Fruit fly (Drosophila melanogaster) whole organism, embryonic: ENCODE measurements around the gene Tsp97E.

Experiments used
- ATbp ChIP-seq: fragments of 200-800 bp; sonication (Bioruptor generic); optimal IDR thresholded peaks from 2 replicates; lab custom pipeline; 2017; ENCODE audit warnings: missing biosample characterization, mild to moderate bottlenecking, missing genetic modification characterization, missing genetic modification reagents
- Atf6 ChIP-seq: fragments of 200-800 bp; sonication (Bioruptor generic); IDR thresholded peaks from 2 replicates; pipeline ENCODE4 v1.3.6; 2022; ENCODE audit warnings: missing biosample characterization, missing genetic modification characterization
- Bdp1 ChIP-seq: fragments of 200-800 bp; sonication (Bioruptor generic); optimal IDR thresholded peaks from 3 replicates; lab custom pipeline; 2016; ENCODE audit warnings: missing biosample characterization, missing genetic modification characterization
- Blimp-1 ChIP-seq: fragments of 200-800 bp; sonication (Bioruptor generic); optimal IDR thresholded peaks from 3 replicates; lab custom pipeline; 2018; ENCODE audit warnings: missing biosample characterization, missing genetic modification characterization, mild to moderate bottlenecking, moderate library complexity, missing genetic modification reagents
- CG10321 ChIP-seq: fragments of 200-800 bp; sonication (Bioruptor generic); IDR thresholded peaks from 2 replicates; pipeline ENCODE4 v1.3.6; 2022; ENCODE audit warnings: missing biosample characterization, missing genetic modification characterization
- CG11085 ChIP-seq: fragments of 200-800 bp; sonication (Bioruptor generic); IDR thresholded peaks from 2 replicates; pipeline ENCODE4 v1.3.6; 2022; ENCODE audit warnings: missing biosample characterization, missing genetic modification characterization
- CG11247 ChIP-seq: fragments of 200-800 bp; sonication (Bioruptor generic); IDR thresholded peaks from 2 replicates; pipeline ENCODE4 v1.3.6; 2022; ENCODE audit warnings: missing biosample characterization, missing genetic modification characterization
- CG12155 ChIP-seq: fragments of 200-800 bp; sonication (Bioruptor generic); optimal IDR thresholded peaks from 3 replicates; lab custom pipeline; 2016; ENCODE audit warnings: missing biosample characterization, missing genetic modification characterization
- CG14965 ChIP-seq: fragments of 200-800 bp; sonication (Bioruptor generic); optimal IDR thresholded peaks from 2 replicates; lab custom pipeline; 2016; ENCODE audit warnings: missing biosample characterization, missing genetic modification characterization, borderline replicate concordance
- CG15073 ChIP-seq: fragments of 200-800 bp; sonication (Bioruptor generic); optimal IDR thresholded peaks from 2 replicates; lab custom pipeline; 2016; ENCODE audit warnings: missing biosample characterization, missing genetic modification characterization
- CG18011 ChIP-seq: fragments of 200-800 bp; sonication (Bioruptor generic); optimal IDR thresholded peaks from 2 replicates; lab custom pipeline; 2017; ENCODE audit warnings: missing biosample characterization, missing genetic modification characterization, mild to moderate bottlenecking, moderate library complexity, missing genotype
- CG2129 ChIP-seq: fragments of 200-800 bp; sonication (Bioruptor generic); IDR thresholded peaks from 2 replicates; pipeline ENCODE4 v1.3.6; 2022; ENCODE audit warnings: missing biosample characterization, missing genetic modification characterization; ENCODE audit not compliant: partially characterized antibody
- CG30403 ChIP-seq: fragments of 200-800 bp; sonication (Bioruptor generic); optimal IDR thresholded peaks from 3 replicates; lab custom pipeline; 2016; ENCODE audit warnings: missing biosample characterization, missing genetic modification characterization
- CG31365 ChIP-seq: fragments of 200-800 bp; sonication (Bioruptor generic); optimal IDR thresholded peaks from 2 replicates; lab custom pipeline; 2018; ENCODE audit warnings: missing biosample characterization, mild to moderate bottlenecking, missing genetic modification characterization
- CG32767 ChIP-seq: fragments of 200-800 bp; sonication (Bioruptor generic); IDR thresholded peaks from 2 replicates; pipeline ENCODE4 v1.3.6; 2022; ENCODE audit warnings: missing biosample characterization, missing genetic modification characterization
- CG34422 ChIP-seq: fragments of 200-800 bp; sonication (Bioruptor generic); IDR thresholded peaks from 3 replicates; pipeline ENCODE4 v1.3.6; 2022; ENCODE audit warnings: missing biosample characterization, missing genetic modification characterization
- CG3847 ChIP-seq: fragments of 200-800 bp; sonication (Bioruptor generic); IDR thresholded peaks from 2 replicates; pipeline ENCODE4 v1.3.6; 2022; ENCODE audit warnings: missing biosample characterization, missing genetic modification characterization
- CG7786 ChIP-seq: fragments of 200-800 bp; sonication (Bioruptor generic); optimal IDR thresholded peaks from 2 replicates; lab custom pipeline; 2016; ENCODE audit warnings: missing biosample characterization, missing genetic modification characterization
- CG8765 ChIP-seq: fragments of 200-800 bp; sonication (Bioruptor generic); IDR thresholded peaks from 2 replicates; pipeline ENCODE4 v1.3.6; 2022; ENCODE audit warnings: missing biosample characterization, missing genetic modification characterization
- CG9215 ChIP-seq: fragments of 200-800 bp; sonication (Bioruptor generic); IDR thresholded peaks from 2 replicates; pipeline ENCODE4 v1.3.6; 2022; ENCODE audit warnings: missing biosample characterization, missing genetic modification characterization
- Dll ChIP-seq: fragments of 200-800 bp; sonication (Bioruptor generic); IDR thresholded peaks from 4 replicates; pipeline ENCODE4 v1.3.6; 2022; ENCODE audit warnings: missing biosample characterization, missing genetic modification characterization; ENCODE audit not compliant: partially characterized antibody
- Doc2 ChIP-seq: fragments of 200-800 bp; sonication (Bioruptor generic); IDR thresholded peaks from 2 replicates; pipeline ENCODE4 v1.3.6; 2022; ENCODE audit warnings: missing biosample characterization, missing genetic modification characterization
- E2f2 ChIP-seq: fragments of 200-800 bp; sonication (Bioruptor generic); IDR thresholded peaks from 2 replicates; pipeline ENCODE4 v1.3.6; 2022; ENCODE audit warnings: missing biosample characterization, missing genetic modification characterization
- Hand ChIP-seq: fragments of 200-800 bp; sonication (Bioruptor generic); optimal IDR thresholded peaks from 2 replicates; lab custom pipeline; 2017; ENCODE audit warnings: mild to moderate bottlenecking, missing biosample characterization, missing genetic modification reagents, missing genetic modification characterization
- Jarid2 ChIP-seq: fragments of 200-800 bp; sonication (Bioruptor generic); optimal IDR thresholded peaks from 3 replicates; lab custom pipeline; 2017; ENCODE audit warnings: mild to moderate bottlenecking, missing biosample characterization, missing genetic modification reagents, missing genetic modification characterization
- Meics ChIP-seq: fragments of 200-800 bp; sonication (Bioruptor generic); optimal IDR thresholded peaks from 2 replicates; lab custom pipeline; 2017; ENCODE audit warnings: missing biosample characterization, mild to moderate bottlenecking, missing genetic modification characterization
- NC2β ChIP-seq: fragments of 200-800 bp; sonication (Bioruptor generic); optimal IDR thresholded peaks from 2 replicates; lab custom pipeline; 2016; ENCODE audit warnings: missing biosample characterization, missing genetic modification characterization
- Neu2 ChIP-seq: fragments of 200-800 bp; sonication (Bioruptor generic); optimal IDR thresholded peaks from 3 replicates; lab custom pipeline; 2016; ENCODE audit warnings: missing biosample characterization, missing genetic modification characterization, borderline replicate concordance
- Poxn ChIP-seq: fragments of 200-800 bp; sonication (Bioruptor generic); IDR thresholded peaks from 2 replicates; pipeline ENCODE4 v1.3.6; 2022; ENCODE audit warnings: missing biosample characterization, missing genetic modification characterization
- Ravus ChIP-seq: fragments of 200-800 bp; sonication (Bioruptor generic); IDR thresholded peaks from 2 replicates; pipeline ENCODE4 v1.3.6; 2022; ENCODE audit warnings: missing biosample characterization, missing genetic modification characterization
- Rfx ChIP-seq: fragments of 200-800 bp; sonication (Bioruptor generic); IDR thresholded peaks from 2 replicates; pipeline ENCODE4 v1.3.6; 2022; ENCODE audit warnings: missing biosample characterization, missing genetic modification characterization
- Rx ChIP-seq: fragments of 200-800 bp; sonication (Bioruptor generic); IDR thresholded peaks from 2 replicates; pipeline ENCODE4 v1.3.6; 2022; ENCODE audit warnings: missing biosample characterization, missing genetic modification characterization
- Sin3A ChIP-seq: fragments of >200 bp; optimal IDR thresholded peaks from 2 replicates; lab custom pipeline; 2018
- Six4 ChIP-seq: fragments of 200-800 bp; sonication (Bioruptor generic); optimal IDR thresholded peaks from 2 replicates; lab custom pipeline; 2016; ENCODE audit warnings: missing biosample characterization, missing genetic modification characterization
- Trl ChIP-seq, 3 experiments: fragments of >200 bp in 2 of 3; fragments of 200-800 bp in 1 of 3; sonication (Bioruptor generic) in 1 of 3; optimal IDR thresholded peaks; 2 replicates in 1 of 3; 3 replicates in 2 of 3; lab custom pipeline; 2016 to 2017; ENCODE audit warnings: missing biosample characterization in 1 of 3, missing genetic modification characterization in 1 of 3
- bigmax ChIP-seq: fragments of 200-800 bp; sonication (Bioruptor generic); optimal IDR thresholded peaks from 2 replicates; lab custom pipeline; 2018; ENCODE audit warnings: missing biosample characterization, mild to moderate bottlenecking, missing genetic modification characterization
- br ChIP-seq: fragments of >200 bp; optimal IDR thresholded peaks from 2 replicates; lab custom pipeline; 2017
- chif ChIP-seq, 2 experiments: fragments of 200-800 bp; sonication (Bioruptor generic); optimal IDR thresholded peaks; 3 replicates each; lab custom pipeline; 2016; ENCODE audit warnings: missing biosample characterization in 2 of 2, missing genetic modification characterization in 2 of 2
- chm ChIP-seq: fragments of 200-800 bp; sonication (Bioruptor generic); IDR thresholded peaks from 2 replicates; pipeline ENCODE4 v1.3.6; 2022; ENCODE audit warnings: missing biosample characterization, missing genetic modification characterization
- croc ChIP-seq: fragments of 200-800 bp; sonication (Bioruptor generic); conservative IDR thresholded peaks from 3 replicates; pipeline ENCODE4 v1.3.6; 2022; ENCODE audit warnings: missing biosample characterization, missing genetic modification characterization
- crol ChIP-seq: fragments of 200-800 bp; sonication (Bioruptor generic); IDR thresholded peaks from 2 replicates; pipeline ENCODE4 v1.3.6; 2022; ENCODE audit warnings: missing biosample characterization, missing genetic modification characterization
- eve ChIP-seq, 2 experiments: fragments of >200 bp; optimal IDR thresholded peaks; 2 replicates each; lab custom pipeline; 2017; ENCODE audit warnings: missing biosample characterization in 2 of 2, missing genetic modification characterization in 2 of 2
- gcm ChIP-seq: fragments of 200-800 bp; sonication (Bioruptor generic); optimal IDR thresholded peaks from 2 replicates; lab custom pipeline; 2019; ENCODE audit warnings: missing biosample characterization, mild to moderate bottlenecking, missing genetic modification characterization, moderate library complexity
- ind ChIP-seq: fragments of 200-800 bp; sonication (Bioruptor generic); optimal IDR thresholded peaks from 3 replicates; lab custom pipeline; 2016; ENCODE audit warnings: missing biosample characterization, missing genetic modification characterization
- kni ChIP-seq: fragments of 200-800 bp; sonication (Bioruptor generic); optimal IDR thresholded peaks from 3 replicates; lab custom pipeline; 2017; ENCODE audit warnings: mild to moderate bottlenecking, missing biosample characterization, missing genetic modification reagents, missing genetic modification characterization
- lov ChIP-seq, 2 experiments: fragments of 200-800 bp in 1 of 2; fragments of >200 bp in 1 of 2; sonication (Bioruptor generic) in 1 of 2; IDR thresholded peaks in 1 of 2; optimal IDR thresholded peaks in 1 of 2; 2 replicates in 1 of 2; 3 replicates in 1 of 2; pipeline versions ENCODE4 v1.3.6 to Lab custom; 2017 to 2022; ENCODE audit warnings: missing biosample characterization in 1 of 2, missing genetic modification characterization in 1 of 2
- mld ChIP-seq: fragments of 200-800 bp; sonication (Bioruptor generic); IDR thresholded peaks from 3 replicates; pipeline ENCODE4 v1.3.6; 2022; ENCODE audit warnings: missing biosample characterization, missing genetic modification characterization; ENCODE audit not compliant: partially characterized antibody
- nom ChIP-seq: fragments of 200-800 bp; sonication (Bioruptor generic); optimal IDR thresholded peaks from 2 replicates; lab custom pipeline; 2017; ENCODE audit warnings: missing biosample characterization, missing genetic modification characterization, mild to moderate bottlenecking, moderate library complexity, missing genetic modification reagents
- pzg ChIP-seq: fragments of 200-800 bp; sonication (Bioruptor generic); optimal IDR thresholded peaks from 3 replicates; lab custom pipeline; 2018; ENCODE audit warnings: missing biosample characterization, mild to moderate bottlenecking, missing genetic modification characterization, moderate library complexity
- salm ChIP-seq: fragments of 200-800 bp; sonication (Bioruptor generic); optimal IDR thresholded peaks from 2 replicates; lab custom pipeline; 2018; ENCODE audit warnings: missing biosample characterization, mild to moderate bottlenecking, missing genetic modification characterization
- stc ChIP-seq: fragments of 200-800 bp; sonication (Bioruptor generic); IDR thresholded peaks from 2 replicates; pipeline ENCODE4 v1.3.6; 2022; ENCODE audit warnings: missing biosample characterization, missing genetic modification characterization

Gene Tsp97E

DNA sequence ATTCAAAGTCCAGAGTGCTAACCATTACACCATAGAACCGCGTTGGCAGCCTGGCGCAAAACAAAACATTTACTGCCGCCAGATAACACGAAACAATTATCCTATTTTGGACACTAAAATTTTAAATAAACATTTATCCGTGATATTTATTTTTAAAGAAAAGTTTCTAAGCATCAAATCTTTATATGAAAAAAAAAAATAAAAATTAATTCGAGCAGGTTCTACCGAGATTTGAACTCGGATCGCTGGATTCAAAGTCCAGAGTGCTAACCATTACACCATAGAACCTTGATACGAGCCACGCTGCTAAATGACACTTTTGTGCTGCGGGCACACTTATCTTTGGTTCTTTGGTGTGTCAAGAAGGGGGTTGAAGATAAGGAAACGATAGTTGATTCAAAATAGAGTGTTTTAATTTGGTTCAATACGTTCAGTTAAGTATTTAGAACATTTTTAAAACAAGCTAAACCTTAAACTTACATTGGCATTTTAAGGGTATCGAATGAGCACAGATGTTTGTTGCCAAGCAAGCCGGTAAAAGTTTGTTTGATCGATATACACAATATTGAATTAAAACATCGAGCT lies 17.2 kb downstream of the Tsp97E start, which contains the start of gene Spag1 (continued):
- TF ChIP-seq bigmax (GFP tag; lab: Kevin White, UChicago) (no peak), CG9215 (GFP tag; lab: Robert Waterston, UW) (no peak), CG11247 (GFP tag; lab: Robert Waterston, UW) (no peak), croc (GFP tag; lab: Robert Waterston, UW) (no peak), nom (GFP tag; lab: Kevin White, UChicago) (peak; percentile 96), stc (GFP tag; lab: Robert Waterston, UW) (peak; percentile 7; the same call in 1 of the 2 replicates), crol (GFP tag; lab: Robert Waterston, UW) (peak; percentile 61; the same call in 1 of the 2 replicates), Jarid2 (GFP tag; lab: Kevin White, UChicago) (no peak), salm (tag; lab: Kevin White, UChicago) (no peak), Neu2 (no peak), CG12155 (GFP tag; lab: Kevin White, UChicago) (no peak), CG8765 (no peak), kni (GFP tag; lab: Kevin White, UChicago) (no peak), pzg (GFP tag; lab: Kevin White, UChicago) (no peak), Ravus (GFP tag; lab: Robert Waterston, UW) (no peak), eve (GFP tag; optimal IDR thresholded peaks at IDR 0.05; lab: Kevin White, UChicago) (peak in 1 of 2 experiments; percentile 85), chif (GFP tag; optimal IDR thresholded peaks at IDR 0.05; lab: Kevin White, UChicago) (no peak), gcm (peak; percentile 61), Poxn (GFP tag; lab: Robert Waterston, UW) (no peak), CG7786 (GFP tag; lab: Kevin White, UChicago) (no peak), ind (no peak), CG15073 (no peak), Sin3A (lab: Kevin White, UChicago) (no peak), CG2129 (no peak), Atf6 (GFP tag; lab: Robert Waterston, UW) (no peak), Bdp1 (GFP tag; lab: Kevin White, UChicago) (peak; percentile 100), Blimp-1 (peak; percentile 4), Hand (no peak), CG3847 (GFP tag; lab: Robert Waterston, UW) (no peak), E2f2 (peak; percentile 31; the same call in 1 of the 2 replicates), CG31365 (no peak), CG30403 (no peak), lov (optimal IDR thresholded peaks at IDR 0.05; lab: Kevin White, UChicago) (no peak), lov (GFP tag; IDR thresholded peaks at IDR 0.05; lab: Robert Waterston, UW) (no peak), CG11085 (GFP tag; lab: Robert Waterston, UW) (no peak), Dll (peak; percentile 76), br (lab: Kevin White, UChicago) (no peak), CG34422 (GFP tag; lab: Robert Waterston, UW) (no peak), Rfx (GFP tag; lab: Robert Waterston, UW) (no peak), Six4 (GFP tag; lab: Kevin White, UChicago) (no peak), ATbp (GFP tag; lab: Kevin White, UChicago) (no peak), CG18011 (no peak), NC2β (GFP tag; lab: Kevin White, UChicago) (no peak), mld (GFP tag; lab: Robert Waterston, UW) (peak; percentile 85), Doc2 (no peak), CG14965 (GFP tag; lab: Kevin White, UChicago) (no peak), Rx (no peak), Trl (optimal IDR thresholded peaks at IDR 0.05; lab: Kevin White, UChicago) (no peak), Trl (GFP tag; optimal IDR thresholded peaks at IDR 0.05; lab: Kevin White, UChicago) (no peak), CG10321 (GFP tag; lab: Robert Waterston, UW) (no peak), CG32767 (GFP tag; lab: Robert Waterston, UW) (no peak), chm (GFP tag; lab: Robert Waterston, UW) (no peak; the same call in 1 of the 2 replicates), Meics (GFP tag; lab: Kevin White, UChicago) (no peak)
